Fruit fly (Drosophila melanogaster) whole organism, wandering third instar larva: ENCODE data around the gene CG14459.

ENCODE experiments used
- CG9705 ChIP-seq: fragments of 200-800 bp; sonication (Bioruptor generic); optimal IDR thresholded peaks from 2 replicates; lab custom pipeline; 2018; ENCODE audit warnings: missing biosample characterization, mild to moderate bottlenecking, missing genetic modification characterization
- HLH106 ChIP-seq: fragments of 200-800 bp; optimal IDR thresholded peaks from 3 replicates; lab custom pipeline; 2019; ENCODE audit warnings: missing biosample characterization, mild to moderate bottlenecking, missing genetic modification characterization, moderate library complexity
- Hnf4 ChIP-seq: fragments of 200-800 bp; sonication (Bioruptor generic); optimal IDR thresholded peaks from 2 replicates; lab custom pipeline; 2016; ENCODE audit warnings: missing biosample characterization, mild to moderate bottlenecking, missing genetic modification characterization
- Jra ChIP-seq: sonication (Bioruptor generic); optimal IDR thresholded peaks from 2 replicates; lab custom pipeline; 2016; ENCODE audit warnings: missing biosample characterization, missing genetic modification characterization
- Mio ChIP-seq: sonication (Bioruptor generic); optimal IDR thresholded peaks from 2 replicates; lab custom pipeline; 2016; ENCODE audit warnings: missing biosample characterization, missing genetic modification characterization
- Myc ChIP-seq: fragments of >200 bp; optimal IDR thresholded peaks from 2 replicates; lab custom pipeline; 2017
- OdsH ChIP-seq: fragments of 200-800 bp; sonication (Bioruptor generic); optimal IDR thresholded peaks from 2 replicates; lab custom pipeline; 2016; ENCODE audit warnings: missing biosample characterization, mild to moderate bottlenecking, missing genetic modification characterization
- Rel ChIP-seq, 2 experiments: fragments of 200-800 bp; sonication (Bioruptor generic) in 1 of 2; optimal IDR thresholded peaks; 2 replicates in 1 of 2; 3 replicates in 1 of 2; lab custom pipeline; 2016 to 2019; ENCODE audit warnings: mild to moderate bottlenecking in 2 of 2, missing biosample characterization in 2 of 2, missing genetic modification characterization in 2 of 2, moderate library complexity in 1 of 2
- brk ChIP-seq: fragments of 200-800 bp; sonication (Bioruptor generic); optimal IDR thresholded peaks from 2 replicates; lab custom pipeline; 2016; ENCODE audit warnings: missing biosample characterization, mild to moderate bottlenecking, missing genetic modification characterization
- dsf ChIP-seq: sonication (Bioruptor generic); optimal IDR thresholded peaks from 2 replicates; lab custom pipeline; 2016; ENCODE audit warnings: missing biosample characterization, missing genetic modification characterization, borderline replicate concordance
- fru ChIP-seq: fragments of 200-800 bp; sonication (Bioruptor generic); optimal IDR thresholded peaks from 3 replicates; lab custom pipeline; 2016; ENCODE audit warnings: missing biosample characterization, mild to moderate bottlenecking, missing genetic modification characterization
- h ChIP-seq: fragments of 200-800 bp; sonication (Bioruptor generic); optimal IDR thresholded peaks from 3 replicates; lab custom pipeline; 2016; ENCODE audit warnings: missing biosample characterization, mild to moderate bottlenecking, missing genetic modification characterization
- psq ChIP-seq: fragments of 200-800 bp; sonication (Bioruptor generic); optimal IDR thresholded peaks from 3 replicates; lab custom pipeline; 2017; ENCODE audit warnings: missing biosample characterization, mild to moderate bottlenecking, missing genetic modification characterization, moderate library complexity
- rgr ChIP-seq: fragments of 200-800 bp; sonication (Bioruptor generic); optimal IDR thresholded peaks from 3 replicates; lab custom pipeline; 2016; ENCODE audit warnings: missing biosample characterization, mild to moderate bottlenecking, missing genetic modification characterization
- tai ChIP-seq: sonication (Bioruptor generic); optimal IDR thresholded peaks from 2 replicates; lab custom pipeline; 2016; ENCODE audit warnings: missing biosample characterization, missing genetic modification characterization
- usp ChIP-seq: fragments of >200 bp; optimal IDR thresholded peaks from 2 replicates; lab custom pipeline; 2017; ENCODE audit warnings: missing biosample characterization, missing genetic modification characterization

CG14459 gene

DNA sequence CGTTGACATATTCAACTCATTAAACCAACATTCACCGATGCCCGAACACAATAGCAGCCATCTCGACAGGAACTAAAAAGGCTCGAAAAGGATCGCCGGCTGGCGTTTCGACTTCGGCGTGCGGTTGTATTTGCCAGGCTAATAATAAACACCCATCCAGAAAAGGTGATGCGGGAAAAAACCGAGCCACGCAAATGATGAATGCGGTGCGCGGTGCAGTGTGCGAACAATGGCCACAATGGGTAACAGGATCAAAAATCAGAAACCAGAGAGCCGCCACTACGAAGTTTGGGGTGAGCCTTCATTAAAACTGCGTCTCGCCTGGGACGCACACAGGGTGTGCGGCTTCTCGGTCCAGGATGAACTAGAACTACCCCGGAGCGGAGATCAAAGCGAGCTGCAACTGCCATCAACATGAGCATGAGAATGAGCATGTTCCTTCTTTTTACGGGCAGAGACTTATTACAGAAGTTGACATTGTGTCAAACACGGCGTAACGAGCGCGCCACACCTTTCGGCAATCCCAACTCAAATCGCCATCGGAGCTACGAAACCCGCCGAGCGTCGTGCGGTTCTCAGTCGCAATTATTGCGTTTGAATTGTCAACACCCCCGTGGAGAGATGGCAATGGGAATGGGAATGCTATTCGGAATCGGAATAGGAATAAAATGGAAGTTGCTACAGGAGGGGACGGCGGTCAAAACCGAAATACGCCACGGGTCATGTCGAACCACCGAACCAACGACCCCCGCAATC lies 49.6 kb downstream of the CG14459 start:
- TF ChIP-seq usp (GFP tag; lab: Kevin White, UChicago) (no peak), Jra (GFP tag; lab: Kevin White, UChicago) (no peak), Mio (GFP tag; lab: Kevin White, UChicago) (no peak)

DNA sequence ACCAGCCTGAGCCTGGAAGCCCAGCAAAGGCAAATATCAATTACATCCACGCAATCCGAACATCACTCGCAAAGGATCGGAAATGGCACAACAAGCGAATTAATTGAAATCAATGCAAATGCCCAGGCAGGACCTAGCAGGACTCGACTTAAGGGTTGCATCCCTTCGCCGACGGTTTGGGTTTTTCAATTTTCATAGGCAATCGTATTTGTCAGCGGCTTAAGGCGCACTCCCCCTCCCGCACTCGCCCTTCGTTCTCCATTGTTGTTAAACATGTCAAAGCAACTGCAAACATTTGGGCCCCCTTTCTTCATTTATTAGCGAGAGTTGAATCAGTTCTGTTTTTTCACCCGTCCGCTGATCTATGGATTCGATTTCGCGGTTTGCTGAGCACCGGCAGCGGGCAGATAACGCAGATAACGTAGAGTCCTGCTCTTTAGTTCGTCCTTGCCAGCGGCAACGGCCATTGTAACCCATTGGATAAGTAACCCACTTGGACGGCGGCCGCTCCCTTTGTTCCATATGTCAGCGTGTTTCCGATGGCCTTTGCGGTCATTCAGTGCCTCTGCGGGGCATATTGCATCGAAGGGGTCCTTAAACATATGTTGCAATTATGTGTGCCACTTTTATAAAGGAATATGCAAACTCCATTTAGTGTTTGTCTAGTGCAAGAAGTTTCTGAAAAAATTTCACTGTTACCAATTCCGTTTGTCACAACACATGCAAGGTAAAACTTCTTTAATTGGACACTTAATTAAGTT lies 51.1 kb downstream of the CG14459 start:
- TF ChIP-seq Myc (lab: Kevin White, UChicago) (no peak), Mio (GFP tag; lab: Kevin White, UChicago) (no peak), dsf (no peak), tai (GFP tag; lab: Kevin White, UChicago) (no peak), Hnf4 (GFP tag; lab: Kevin White, UChicago) (no peak), usp (GFP tag; lab: Kevin White, UChicago) (no peak), psq (no peak), Rel (GFP tag; optimal IDR thresholded peaks at IDR 0.05; lab: Kevin White, UChicago) (no peak), Rel (tag; optimal IDR thresholded peaks at IDR 0.05; lab: Kevin White, UChicago) (no peak), OdsH (GFP tag; lab: Kevin White, UChicago) (no peak)

DNA sequence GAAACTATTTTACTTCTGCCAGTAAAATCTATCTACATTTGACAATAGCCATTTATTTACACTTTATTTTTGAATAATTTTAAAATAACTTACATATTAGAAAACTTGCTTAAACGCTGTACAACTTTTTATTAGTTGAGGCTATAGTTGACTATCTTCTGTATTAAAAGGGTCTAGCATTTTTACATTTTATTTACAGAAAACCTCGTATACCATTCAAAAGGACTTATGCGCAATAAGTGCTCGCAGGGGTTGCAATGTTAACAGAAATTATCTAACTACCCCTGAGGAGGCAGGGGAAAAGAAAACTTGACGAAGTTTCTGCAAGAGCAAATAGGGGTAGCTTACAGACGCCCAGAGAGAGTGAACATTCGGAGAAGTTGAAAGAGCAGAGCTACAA lies 65.4 kb downstream of the CG14459 start:
- TF ChIP-seq tai (GFP tag; lab: Kevin White, UChicago): no peak
- TF ChIP-seq HLH106 (tag; lab: Kevin White, UChicago): no peak

DNA sequence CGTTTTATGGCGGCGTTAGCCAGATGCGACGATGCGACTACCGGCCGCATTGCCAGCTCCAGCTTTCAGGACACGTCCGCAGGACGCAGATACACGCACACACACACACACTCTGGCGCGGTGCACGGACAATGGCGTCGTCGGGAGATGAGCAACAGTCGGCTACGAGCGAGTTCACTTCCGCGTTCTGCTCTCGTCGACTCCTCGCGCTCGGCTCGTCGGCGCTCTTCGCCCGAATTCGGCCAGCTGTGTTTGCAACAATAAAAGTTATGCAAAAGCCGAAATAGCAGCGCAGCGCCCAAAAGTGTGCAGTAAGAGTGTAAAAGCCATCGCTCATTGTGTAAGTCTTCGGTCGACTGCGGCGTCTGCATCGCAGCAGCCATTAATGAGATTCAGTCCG lies 66.0 kb downstream of the CG14459 start:
- TF ChIP-seq h (GFP tag; lab: Kevin White, UChicago) (no peak), fru (GFP tag; lab: Kevin White, UChicago) (no peak)

DNA sequence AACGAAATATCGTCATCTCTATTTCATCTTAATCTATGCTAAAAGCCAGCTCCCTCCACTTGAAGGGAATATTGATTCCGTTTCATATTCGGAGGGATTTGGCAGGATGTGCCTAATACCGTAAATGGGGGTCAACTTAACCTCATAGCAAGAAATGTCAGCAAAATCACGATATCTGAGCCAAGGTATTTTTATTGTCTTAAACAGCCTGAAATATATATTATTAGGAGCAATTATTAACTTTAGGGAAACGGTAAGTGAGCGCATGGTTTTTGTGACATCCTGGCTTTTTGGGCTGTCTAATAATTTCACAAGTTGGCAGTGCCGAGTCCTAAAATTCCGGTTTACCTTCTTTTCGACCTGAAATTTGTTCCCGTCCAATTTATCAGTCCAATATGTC lies 87.8 kb downstream of the CG14459 start, which contains the start of gene Trxr2:
Gene Trxr2, plus strand, starts transcription at position 301 of the 400 bp plus-strand sequence.
- no peak for TF ChIP-seq brk (GFP tag; lab: Kevin White, UChicago)
- TF ChIP-seq HLH106 (tag; lab: Kevin White, UChicago): no peak
- TF ChIP-seq rgr (GFP tag; lab: Kevin White, UChicago): no peak

DNA sequence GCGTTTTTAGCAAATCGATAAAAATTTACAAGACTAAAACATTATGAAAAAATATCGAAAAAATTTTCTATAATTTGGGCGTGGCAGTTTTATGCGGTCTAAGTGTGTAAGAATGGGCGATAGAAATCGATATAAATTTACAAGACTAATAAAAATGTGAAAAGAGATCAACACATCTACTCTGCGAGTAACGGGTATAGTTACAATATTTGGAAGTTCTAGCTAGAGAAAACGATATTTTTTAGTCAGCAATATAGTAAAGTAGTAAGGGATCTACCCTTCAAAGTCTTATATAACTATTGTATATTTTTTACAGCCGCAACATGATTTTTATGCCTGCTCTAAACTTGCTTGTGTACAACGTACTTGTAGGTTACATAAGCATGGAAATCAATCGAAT lies 89.6 kb downstream of the CG14459 start, which contains the start of gene CG11404:
Gene CG11404, plus strand, starts transcription at position 301 of the 400 bp plus-strand sequence.
- TF ChIP-seq dsf (no peak), CG9705 (GFP tag; lab: Kevin White, UChicago) (no peak)
